Fruit fly (Drosophila melanogaster): ENCODE data around the gene pit.

- TF ChIP-seq Sin3A (optimal IDR thresholded peaks at IDR 0.05): no peak
- TF ChIP-seq psq (optimal IDR thresholded peaks at IDR 0.05): no peak
- TF ChIP-seq insv (optimal IDR thresholded peaks at IDR 0.05): no peak
- TF ChIP-seq Myc (optimal IDR thresholded peaks at IDR 0.05): no peak
Observed at dm6 chr3R:22043748-22044402, 9.8 kb downstream of the pit start.

All from Kc167 (cell line).